Worm (Caenorhabditis elegans): ENCODE results near the gene hpo-34.

DNA sequence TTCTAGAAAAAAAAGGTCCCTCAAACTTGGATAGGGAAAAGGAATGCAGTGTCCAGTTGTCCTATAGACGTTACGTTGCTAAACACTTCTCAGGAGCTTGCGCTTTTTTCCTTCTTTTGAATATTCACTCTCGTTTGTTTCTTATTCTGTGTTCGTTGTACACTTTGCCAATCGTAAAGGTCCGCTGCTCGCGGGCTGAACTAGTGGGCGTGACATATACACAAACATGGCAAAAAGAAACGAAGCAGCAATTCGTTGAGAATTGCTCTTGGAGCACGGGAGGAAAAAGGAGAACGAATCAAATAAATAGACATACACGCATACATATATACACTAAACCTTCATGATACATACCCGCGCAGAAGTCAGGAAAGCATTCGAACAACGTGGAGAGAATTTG is 50.1 kb downstream of the hpo-34 start:
- TF ChIP-seq nhr-237 (tag; optimal IDR thresholded peaks at IDR 0.05) (no peak), nhr-25 (tag; optimal IDR thresholded peaks at IDR 0.05) (no peak), nhr-28 (tag; optimal IDR thresholded peaks at IDR 0.05) (no peak), unc-62 (GFP tag; optimal IDR thresholded peaks at IDR 0.05) (no peak), mml-1 (tag; optimal IDR thresholded peaks at IDR 0.05) (no peak), pha-4 (tag; optimal IDR thresholded peaks at IDR 0.05) (no peak), zag-1 (tag; optimal IDR thresholded peaks at IDR 0.05) (no peak), nhr-77 (tag; optimal IDR thresholded peaks at IDR 0.05) (no peak), nhr-11 (tag; optimal IDR thresholded peaks at IDR 0.05) (no peak), pqm-1 (tag; optimal IDR thresholded peaks at IDR 0.05) (no peak), ama-1 (optimal IDR thresholded peaks at IDR 0.05) (peak; percentile 66), elt-1 (tag; optimal IDR thresholded peaks at IDR 0.05) (no peak), unc-39 (tag; optimal IDR thresholded peaks at IDR 0.05) (no peak)

Measured in whole organism, L3 larva.